Worm (Caenorhabditis elegans) whole organism, L1 larva: ENCODE measurements around the gene mxl-3.

Experiments used
- C04F5.9 ChIP-seq: sonication (generic microtip); optimal IDR thresholded peaks from 2 replicates; lab custom pipeline; 2016; ENCODE audit warnings: missing genetic modification characterization, missing compliant biosample characterization
- C16A3.4 ChIP-seq: fragments of 150-350 bp; optimal IDR thresholded peaks from 2 replicates; lab custom pipeline; 2014; ENCODE audit warnings: missing biosample characterization, missing genetic modification characterization
- C34B4.2 ChIP-seq: sonication (generic microtip); optimal IDR thresholded peaks from 2 replicates; lab custom pipeline; 2017; ENCODE audit warnings: mild to moderate bottlenecking, missing genetic modification characterization, missing compliant biosample characterization
- Y116A8C.19 ChIP-seq: sonication (generic microtip); optimal IDR thresholded peaks from 2 replicates; lab custom pipeline; 2016; ENCODE audit warnings: missing compliant biosample characterization, missing genetic modification characterization, borderline replicate concordance
- ama-1 ChIP-seq: fragments of 150-350 bp; optimal IDR thresholded peaks from 2 replicates; lab custom pipeline; 2014
- blmp-1 ChIP-seq: fragments of 150-350 bp; optimal IDR thresholded peaks from 2 replicates; lab custom pipeline; 2014; ENCODE audit warnings: missing biosample characterization, missing genetic modification characterization
- ceh-8 ChIP-seq: fragments of 200-800 bp; sonication (Bioruptor generic); optimal IDR thresholded peaks from 2 replicates; lab custom pipeline; 2018; ENCODE audit warnings: mild to moderate bottlenecking, missing genetic modification characterization, moderate library complexity, missing compliant biosample characterization
- ces-1 ChIP-seq: fragments of 150-350 bp; optimal IDR thresholded peaks from 2 replicates; lab custom pipeline; 2014; ENCODE audit warnings: missing biosample characterization, missing genetic modification reagents, missing genetic modification characterization
- dpl-1 ChIP-seq, 3 experiments: fragments of 150-350 bp in 2 of 3; sonication (generic microtip) in 1 of 3; optimal IDR thresholded peaks; 2 replicates each; lab custom pipeline; 2014 to 2017; ENCODE audit warnings: missing biosample characterization in 3 of 3, missing genetic modification characterization in 3 of 3, missing genetic modification reagents in 3 of 3
- dsc-1 ChIP-seq: sonication (generic microtip); optimal IDR thresholded peaks from 2 replicates; lab custom pipeline; 2016; ENCODE audit warnings: mild to moderate bottlenecking, missing genetic modification characterization, missing compliant biosample characterization
- efl-1 ChIP-seq, 4 experiments: fragments of 150-350 bp; optimal IDR thresholded peaks in 3 of 4; peaks in 1 of 4; 1 replicate in 1 of 4; 2 replicates in 3 of 4; lab custom pipeline; 2014; ENCODE audit warnings: missing biosample characterization in 2 of 4, missing genetic modification characterization in 2 of 4, missing genetic modification reagents in 2 of 4
- egl-27 ChIP-seq, 2 experiments: fragments of 150-350 bp in 1 of 2; sonication (generic microtip); optimal IDR thresholded peaks; 3 replicates each; lab custom pipeline; 2017 to 2018; ENCODE audit warnings: missing biosample characterization in 2 of 2, missing genetic modification characterization in 2 of 2, missing genetic modification reagents in 2 of 2
- elt-2 ChIP-seq: sonication (generic microtip); optimal IDR thresholded peaks from 2 replicates; lab custom pipeline; 2016; ENCODE audit warnings: missing genetic modification characterization, mild to moderate bottlenecking, inconsistent platforms, missing compliant biosample characterization, missing genetic modification reagents
- elt-3 ChIP-seq, 6 experiments: fragments of 150-350 bp in 1 of 6; sonication (generic microtip); optimal IDR thresholded peaks; 2 replicates each; lab custom pipeline; 2017 to 2018; ENCODE audit warnings: missing biosample characterization in 6 of 6, missing genetic modification characterization in 6 of 6, inconsistent platforms in 1 of 6
- ets-5 ChIP-seq: fragments of 200-800 bp; sonication (Bioruptor generic); IDR thresholded peaks from 2 replicates; pipeline ENCODE4 v1.3.6; 2022; ENCODE audit warnings: missing genetic modification characterization, missing compliant biosample characterization
- fkh-10 ChIP-seq: sonication (generic microtip); optimal IDR thresholded peaks from 2 replicates; lab custom pipeline; 2017; ENCODE audit warnings: missing biosample characterization, missing genetic modification reagents, missing genetic modification characterization
- grh-1 ChIP-seq: fragments of 200-800 bp; sonication (Bioruptor generic); IDR thresholded peaks from 2 replicates; pipeline ENCODE4 v1.3.6; 2022; ENCODE audit warnings: missing genetic modification reagents, missing genetic modification characterization, missing compliant biosample characterization
- lin-13 ChIP-seq: fragments of 150-350 bp; optimal IDR thresholded peaks from 2 replicates; lab custom pipeline; 2014; ENCODE audit warnings: missing biosample characterization, missing genetic modification reagents, missing genetic modification characterization
- lin-15B ChIP-seq: fragments of 150-350 bp; sonication (generic microtip); optimal IDR thresholded peaks from 3 replicates; lab custom pipeline; 2014; ENCODE audit warnings: missing biosample characterization, missing genetic modification characterization
- lin-35 ChIP-seq, 2 experiments: fragments of 150-350 bp; optimal IDR thresholded peaks; 2 replicates each; lab custom pipeline; 2014; ENCODE audit warnings: missing biosample characterization in 2 of 2, missing genetic modification characterization in 2 of 2, missing genetic modification reagents in 2 of 2
- lir-3 ChIP-seq: sonication (generic microtip); optimal IDR thresholded peaks from 2 replicates; lab custom pipeline; 2016; ENCODE audit warnings: mild to moderate bottlenecking, missing genetic modification characterization, moderate library complexity, missing compliant biosample characterization; ENCODE audit not compliant: poor library complexity
- lsy-2 ChIP-seq, 2 experiments: fragments of 150-350 bp; optimal IDR thresholded peaks; 2 replicates each; lab custom pipeline; 2014; ENCODE audit warnings: missing biosample characterization in 2 of 2, missing genetic modification characterization in 2 of 2
- mdl-1 ChIP-seq, 2 experiments: fragments of 150-350 bp; optimal IDR thresholded peaks; 2 replicates each; lab custom pipeline; 2014 to 2017; ENCODE audit warnings: missing biosample characterization in 2 of 2, missing genetic modification characterization in 2 of 2, inconsistent platforms in 1 of 2
- mef-2 ChIP-seq: fragments of 150-350 bp; optimal IDR thresholded peaks from 2 replicates; lab custom pipeline; 2014; ENCODE audit warnings: missing biosample characterization, missing genetic modification characterization
- mep-1 ChIP-seq: fragments of 150-350 bp; optimal IDR thresholded peaks from 2 replicates; lab custom pipeline; 2014; ENCODE audit warnings: missing biosample characterization, missing genetic modification characterization
- nhr-11 ChIP-seq: fragments of 150-350 bp; optimal IDR thresholded peaks from 2 replicates; lab custom pipeline; 2014; ENCODE audit warnings: missing biosample characterization, missing genetic modification characterization
- nhr-19 ChIP-seq: fragments of 200-800 bp; sonication (Bioruptor generic); conservative IDR thresholded peaks from 2 replicates; pipeline ENCODE4 v1.3.6; 2022; ENCODE audit warnings: missing genetic modification characterization, missing compliant biosample characterization
- nhr-20 ChIP-seq: sonication (generic microtip); optimal IDR thresholded peaks from 2 replicates; lab custom pipeline; 2016; ENCODE audit warnings: mild to moderate bottlenecking, missing genetic modification characterization, missing compliant biosample characterization
- nhr-237 ChIP-seq: fragments of 150-350 bp; optimal IDR thresholded peaks from 2 replicates; lab custom pipeline; 2014; ENCODE audit warnings: missing biosample characterization, missing genetic modification characterization
- nhr-28 ChIP-seq: fragments of 150-350 bp; optimal IDR thresholded peaks from 2 replicates; lab custom pipeline; 2014; ENCODE audit warnings: missing biosample characterization, missing genetic modification characterization
- nhr-47 ChIP-seq: sonication (generic microtip); optimal IDR thresholded peaks from 2 replicates; lab custom pipeline; 2016; ENCODE audit warnings: mild to moderate bottlenecking, missing genetic modification characterization, moderate library complexity, missing compliant biosample characterization
- nhr-71 ChIP-seq: sonication (generic microtip); optimal IDR thresholded peaks from 2 replicates; lab custom pipeline; 2016; ENCODE audit warnings: mild to moderate bottlenecking, missing genetic modification characterization, moderate library complexity, missing compliant biosample characterization
- nhr-84 ChIP-seq: sonication (generic microtip); optimal IDR thresholded peaks from 2 replicates; lab custom pipeline; 2017; ENCODE audit warnings: missing biosample characterization, missing genetic modification characterization
- nhr-85 ChIP-seq: sonication (generic microtip); peaks from one replicate; lab custom pipeline; 2016; ENCODE audit warnings: missing genetic modification characterization, inconsistent platforms, missing compliant biosample characterization
- nhr-90 ChIP-seq: sonication (generic microtip); optimal IDR thresholded peaks from 2 replicates; lab custom pipeline; 2016; ENCODE audit warnings: mild to moderate bottlenecking, missing genetic modification characterization, missing compliant biosample characterization; ENCODE audit not compliant: poor library complexity
- pag-3 ChIP-seq: sonication (generic microtip); optimal IDR thresholded peaks from 2 replicates; lab custom pipeline; 2017; ENCODE audit warnings: missing genetic modification characterization, mild to moderate bottlenecking, missing compliant biosample characterization, antibody characterized with exemption, borderline replicate concordance; ENCODE audit not compliant: insufficient read depth
- skn-1 ChIP-seq: fragments of 150-350 bp; optimal IDR thresholded peaks from 2 replicates; lab custom pipeline; 2014; ENCODE audit warnings: missing biosample characterization, missing genetic modification characterization
- snpc-4 ChIP-seq: fragments of 150-350 bp; optimal IDR thresholded peaks from 2 replicates; lab custom pipeline; 2014; ENCODE audit warnings: missing biosample characterization, missing genetic modification characterization
- snu-23 ChIP-seq: sonication (generic microtip); optimal IDR thresholded peaks from 2 replicates; lab custom pipeline; 2016; ENCODE audit warnings: missing genetic modification characterization, missing compliant biosample characterization
- sox-4 ChIP-seq: sonication (generic microtip); optimal IDR thresholded peaks from 2 replicates; lab custom pipeline; 2016; ENCODE audit warnings: missing genetic modification characterization, missing compliant biosample characterization
- sptf-1 ChIP-seq: fragments of 150-350 bp; optimal IDR thresholded peaks from 2 replicates; lab custom pipeline; 2014; ENCODE audit warnings: missing biosample characterization, missing genetic modification characterization
- sup-37 ChIP-seq: fragments of 200-800 bp; sonication (Bioruptor generic); optimal IDR thresholded peaks from 2 replicates; lab custom pipeline; 2018; ENCODE audit warnings: mild to moderate bottlenecking, missing genetic modification characterization, missing compliant biosample characterization
- swsn-7 ChIP-seq: sonication (generic microtip); optimal IDR thresholded peaks from 2 replicates; lab custom pipeline; 2016; ENCODE audit warnings: missing genetic modification characterization, missing compliant biosample characterization
- tbx-2 ChIP-seq: sonication (generic microtip); optimal IDR thresholded peaks from 2 replicates; lab custom pipeline; 2016; ENCODE audit warnings: missing genetic modification characterization, missing compliant biosample characterization
- unc-62 ChIP-seq: fragments of 150-350 bp; optimal IDR thresholded peaks from 2 replicates; lab custom pipeline; 2014; ENCODE audit warnings: missing biosample characterization, missing genetic modification reagents, missing genetic modification characterization
- unc-86 ChIP-seq: sonication (generic microtip); optimal IDR thresholded peaks from 2 replicates; lab custom pipeline; 2016; ENCODE audit warnings: missing genetic modification characterization, missing compliant biosample characterization
- vab-15 ChIP-seq: sonication (generic microtip); optimal IDR thresholded peaks from 2 replicates; lab custom pipeline; 2017; ENCODE audit warnings: missing genotype, mild to moderate bottlenecking, missing genetic modification characterization, missing compliant biosample characterization
- xbp-1 ChIP-seq: sonication (generic microtip); optimal IDR thresholded peaks from 2 replicates; lab custom pipeline; 2016; ENCODE audit warnings: missing genetic modification characterization, missing compliant biosample characterization
- ztf-11 ChIP-seq, 2 experiments: sonication (generic microtip); optimal IDR thresholded peaks; 2 replicates each; lab custom pipeline; 2016 to 2017; ENCODE audit warnings: missing genetic modification characterization in 2 of 2, missing biosample characterization in 1 of 2, missing compliant biosample characterization in 1 of 2
- ztf-4 ChIP-seq: fragments of 150-350 bp; optimal IDR thresholded peaks from 2 replicates; lab custom pipeline; 2014; ENCODE audit warnings: missing biosample characterization, missing genetic modification characterization

mxl-3 gene

DNA sequence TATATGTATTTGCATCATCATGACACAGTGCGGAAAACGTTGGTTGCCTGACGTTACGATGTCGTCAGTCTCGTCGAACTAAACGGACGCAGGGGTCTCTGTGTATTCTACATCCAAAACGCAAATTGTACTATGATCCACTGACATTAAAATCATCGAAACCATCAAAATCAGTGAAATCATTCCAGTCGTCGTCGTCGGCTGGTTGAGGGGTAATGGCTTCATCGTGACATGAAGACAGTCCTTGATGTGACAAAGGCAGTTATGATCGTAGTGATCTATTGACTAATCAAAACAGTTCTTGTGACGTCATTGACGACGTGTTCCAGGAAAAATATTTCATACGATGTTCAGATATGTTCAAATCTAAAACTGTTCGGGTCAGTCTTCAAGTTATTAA is 7.1 kb upstream of the mxl-3 start:
- no peak for TF ChIP-seq nhr-11 (tag; lab: Kevin White, UChicago)
- TF ChIP-seq nhr-237 (tag; lab: Kevin White, UChicago): no peak
- TF ChIP-seq vab-15 (tag; lab: Kevin White, UChicago): no peak
- no peak for TF ChIP-seq nhr-47 (tag; lab: Kevin White, UChicago)
- no peak for TF ChIP-seq lin-13 (GFP tag; lab: Kevin White, UChicago)
- no peak for TF ChIP-seq unc-86
- no peak for TF ChIP-seq grh-1
- TF ChIP-seq lir-3 (tag; lab: Kevin White, UChicago): no peak
- TF ChIP-seq C34B4.2: no peak
- TF ChIP-seq mef-2 (tag; lab: Kevin White, UChicago): no peak
- TF ChIP-seq unc-62 (GFP tag; lab: Kevin White, UChicago): no peak
- TF ChIP-seq snu-23 (GFP tag; lab: Kevin White, UChicago): peak; percentile 33
- TF ChIP-seq skn-1 (tag; lab: Kevin White, UChicago): no peak
- TF ChIP-seq snpc-4 (tag; lab: Kevin White, UChicago): no peak
- TF ChIP-seq nhr-85: peak; percentile 56
- TF ChIP-seq sptf-1 (tag; lab: Kevin White, UChicago): no peak
- no peak for TF ChIP-seq ztf-11 (tag; optimal IDR thresholded peaks at IDR 0.05; lab: Kevin White, UChicago)
- TF ChIP-seq blmp-1 (tag; lab: Kevin White, UChicago): peak; percentile 84
- no peak for TF ChIP-seq lin-15B
- TF ChIP-seq nhr-19: peak; percentile 33
- TF ChIP-seq nhr-20 (tag; lab: Kevin White, UChicago): peak; percentile 42
- TF ChIP-seq nhr-71: peak; percentile 20
- TF ChIP-seq Y116A8C.19 (tag; lab: Kevin White, UChicago): no peak

DNA sequence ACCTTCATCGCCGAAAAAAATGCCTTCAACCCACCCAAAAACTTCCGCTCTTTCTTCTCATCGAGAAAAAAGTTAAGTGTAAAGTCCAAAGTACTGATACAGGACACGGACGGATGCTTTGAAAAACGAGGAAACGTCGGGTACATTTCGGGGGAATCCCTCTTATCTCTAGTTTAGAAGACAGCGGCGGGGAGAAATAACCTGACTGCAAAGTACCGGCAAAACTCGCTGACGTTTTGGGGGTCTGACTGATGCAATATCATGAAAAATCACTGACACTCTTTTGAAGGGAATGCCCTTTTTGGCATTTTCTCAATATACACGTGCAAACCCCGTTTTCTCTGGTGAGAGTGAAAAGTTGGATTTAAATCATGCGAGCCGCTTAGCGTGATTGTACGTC is 5.9 kb upstream of the mxl-3 start:
- TF ChIP-seq grh-1 (peak; percentile 71), nhr-19 (peak; percentile 91), swsn-7 (tag; lab: Kevin White, UChicago) (peak; percentile 18), sup-37 (no peak), elt-3 (tag; optimal IDR thresholded peaks at IDR 0.05; lab: Kevin White, UChicago) (peak in 4 of 6 experiments; percentile 2 to 91 (median 64)), ama-1 (lab: Kevin White, UChicago) (no peak), C04F5.9 (tag; lab: Kevin White, UChicago) (no peak), nhr-85 (peak; percentile 99), sox-4 (tag; lab: Kevin White, UChicago) (peak; percentile 7), mdl-1 (tag; optimal IDR thresholded peaks at IDR 0.05; lab: Kevin White, UChicago) (peak in 1 of 2 experiments; percentile 80), dsc-1 (no peak), lsy-2 (tag; optimal IDR thresholded peaks at IDR 0.05; lab: Kevin White, UChicago) (peak; percentile 18 to 50), nhr-28 (tag; lab: Kevin White, UChicago) (no peak), ets-5 (GFP tag; lab: Robert Waterston, UW) (no peak), elt-2 (peak; percentile 77), efl-1 (optimal IDR thresholded peaks at IDR 0.05; lab: Kevin White, UChicago) (peak in 1 of 2 experiments; percentile 10), efl-1 (GFP tag; optimal IDR thresholded peaks at IDR 0.05 in 1 of 2; lab: Kevin White, UChicago) (no peak), dpl-1 (GFP tag; optimal IDR thresholded peaks at IDR 0.05; lab: Kevin White, UChicago) (no peak), fkh-10 (GFP tag; lab: Kevin White, UChicago) (no peak), nhr-11 (tag; lab: Kevin White, UChicago) (peak; percentile 20), nhr-84 (tag; lab: Kevin White, UChicago) (no peak), pag-3 (tag; lab: Kevin White, UChicago) (peak; percentile 39), ces-1 (GFP tag; lab: Kevin White, UChicago) (no peak), ceh-8 (GFP tag; lab: Kevin White, UChicago) (no peak), tbx-2 (tag; lab: Kevin White, UChicago) (peak; percentile 88), nhr-71 (peak; percentile 93), snpc-4 (tag; lab: Kevin White, UChicago) (no peak), lin-35 (GFP tag; optimal IDR thresholded peaks at IDR 0.05; lab: Kevin White, UChicago) (peak in 1 of 2 experiments; percentile 79), mep-1 (tag; lab: Kevin White, UChicago) (peak; percentile 62), lir-3 (tag; lab: Kevin White, UChicago) (no peak), egl-27 (tag; optimal IDR thresholded peaks at IDR 0.05; lab: Kevin White, UChicago) (peak; percentile 47 to 68), C16A3.4 (tag; lab: Kevin White, UChicago) (peak; percentile 23), ztf-4 (no peak), nhr-47 (tag; lab: Kevin White, UChicago) (peak; percentile 61), nhr-90 (tag; lab: Kevin White, UChicago) (peak; percentile 75), nhr-20 (tag; lab: Kevin White, UChicago) (peak; percentile 95), xbp-1 (tag; lab: Kevin White, UChicago) (peak; percentile 4)
